Fruit fly (Drosophila melanogaster) Kc167 (cell line): Measurements from ENCODE around the gene CG31370.

Experiments
- Sin3A ChIP-seq: fragments of >200 bp; optimal IDR thresholded peaks from 2 replicates; lab custom pipeline; 2018; ENCODE audit warnings: missing external identifiers
- insv ChIP-seq: fragments of >200 bp; optimal IDR thresholded peaks from 3 replicates; lab custom pipeline; 2018; ENCODE audit warnings: missing external identifiers
- psq ChIP-seq: fragments of >200 bp; optimal IDR thresholded peaks from 2 replicates; lab custom pipeline; 2017; ENCODE audit warnings: missing external identifiers

- TF ChIP-seq Sin3A (lab: Kevin White, UChicago), result no peak
- no peak for TF ChIP-seq psq (lab: Kevin White, UChicago)
- no peak for TF ChIP-seq insv
Observed at dm6 chr3R:25305822-25306544, 3.7 kb downstream of the CG31370 start.
